Fruit fly (Drosophila melanogaster) whole organism, embryonic: ENCODE measurements around the gene CG34138.

Experiments used
- Abd-B ChIP-seq: fragments of 200-800 bp; sonication (Bioruptor generic); optimal IDR thresholded peaks from 2 replicates; lab custom pipeline; 2018; ENCODE audit warnings: missing biosample characterization, mild to moderate bottlenecking, missing genetic modification characterization, moderate library complexity
- Aef1 ChIP-seq: fragments of 200-800 bp; sonication (Bioruptor generic); IDR thresholded peaks from 3 replicates; pipeline ENCODE4 v1.3.6; 2022; ENCODE audit warnings: missing biosample characterization, missing genetic modification characterization
- B-H2 ChIP-seq: fragments of 200-800 bp; sonication (Bioruptor generic); optimal IDR thresholded peaks from 2 replicates; lab custom pipeline; 2018; ENCODE audit warnings: missing biosample characterization, mild to moderate bottlenecking, missing genetic modification characterization
- BEAF-32 ChIP-seq: fragments of 200-800 bp; sonication (Bioruptor generic); optimal IDR thresholded peaks from 3 replicates; lab custom pipeline; 2017; ENCODE audit warnings: missing biosample characterization, missing genetic modification characterization, mild to moderate bottlenecking, moderate library complexity, missing genetic modification reagents
- Bdp1 ChIP-seq: fragments of 200-800 bp; sonication (Bioruptor generic); optimal IDR thresholded peaks from 3 replicates; lab custom pipeline; 2016; ENCODE audit warnings: missing biosample characterization, missing genetic modification characterization
- CG10654 ChIP-seq: fragments of 200-800 bp; sonication (Bioruptor generic); optimal IDR thresholded peaks from 2 replicates; lab custom pipeline; 2016; ENCODE audit warnings: missing biosample characterization, missing genetic modification characterization
- CG11085 ChIP-seq: fragments of 200-800 bp; sonication (Bioruptor generic); IDR thresholded peaks from 2 replicates; pipeline ENCODE4 v1.3.6; 2022; ENCODE audit warnings: missing biosample characterization, missing genetic modification characterization
- CG11723 ChIP-seq: fragments of 200-800 bp; sonication (Bioruptor generic); optimal IDR thresholded peaks from 2 replicates; lab custom pipeline; 2017; ENCODE audit warnings: missing biosample characterization, mild to moderate bottlenecking, missing genetic modification characterization
- CG12104 ChIP-seq: fragments of 200-800 bp; sonication (Bioruptor generic); optimal IDR thresholded peaks from 3 replicates; lab custom pipeline; 2016; ENCODE audit warnings: missing biosample characterization, missing genetic modification characterization
- CG12299 ChIP-seq: fragments of 200-800 bp; sonication (Bioruptor generic); optimal IDR thresholded peaks from 2 replicates; lab custom pipeline; 2018; ENCODE audit warnings: missing biosample characterization, mild to moderate bottlenecking, missing genetic modification characterization
- CG12659 ChIP-seq: fragments of 200-800 bp; sonication (Bioruptor generic); optimal IDR thresholded peaks from 3 replicates; lab custom pipeline; 2017; ENCODE audit warnings: mild to moderate bottlenecking, missing biosample characterization, missing genetic modification reagents, missing genetic modification characterization
- CG1603 ChIP-seq: fragments of 200-800 bp; sonication (Bioruptor generic); optimal IDR thresholded peaks from 2 replicates; lab custom pipeline; 2019; ENCODE audit warnings: missing biosample characterization, mild to moderate bottlenecking, missing genetic modification characterization, moderate library complexity
- CG18619 ChIP-seq: fragments of 200-800 bp; sonication (Bioruptor generic); optimal IDR thresholded peaks from 3 replicates; lab custom pipeline; 2017; ENCODE audit warnings: missing biosample characterization, mild to moderate bottlenecking, missing genetic modification characterization
- CG2199 ChIP-seq: fragments of 200-800 bp; sonication (Bioruptor generic); IDR thresholded peaks from 3 replicates; pipeline ENCODE4 v1.3.6; 2022; ENCODE audit warnings: missing biosample characterization, missing genetic modification characterization
- CG2202 ChIP-seq: fragments of 200-800 bp; sonication (Bioruptor generic); optimal IDR thresholded peaks from 2 replicates; lab custom pipeline; 2018; ENCODE audit warnings: missing biosample characterization, mild to moderate bottlenecking, missing genetic modification characterization
- CG30403 ChIP-seq: fragments of 200-800 bp; sonication (Bioruptor generic); optimal IDR thresholded peaks from 3 replicates; lab custom pipeline; 2016; ENCODE audit warnings: missing biosample characterization, missing genetic modification characterization
- CG3407 ChIP-seq: fragments of 200-800 bp; sonication (Bioruptor generic); optimal IDR thresholded peaks from 2 replicates; lab custom pipeline; 2018; ENCODE audit warnings: missing biosample characterization, mild to moderate bottlenecking, missing genetic modification characterization
- CG34422 ChIP-seq: fragments of 200-800 bp; sonication (Bioruptor generic); IDR thresholded peaks from 3 replicates; pipeline ENCODE4 v1.3.6; 2022; ENCODE audit warnings: missing biosample characterization, missing genetic modification characterization
- CG6254 ChIP-seq: fragments of 200-800 bp; sonication (Bioruptor generic); optimal IDR thresholded peaks from 3 replicates; lab custom pipeline; 2017; ENCODE audit warnings: mild to moderate bottlenecking, missing biosample characterization, missing genetic modification reagents, missing genetic modification characterization
- CG7271 ChIP-seq: fragments of 200-800 bp; sonication (Bioruptor generic); optimal IDR thresholded peaks from 2 replicates; lab custom pipeline; 2018; ENCODE audit warnings: missing biosample characterization, mild to moderate bottlenecking, missing genetic modification characterization, moderate library complexity
- CG7357 ChIP-seq: fragments of 200-800 bp; sonication (Bioruptor generic); IDR thresholded peaks from 3 replicates; pipeline ENCODE4 v1.3.6; 2022; ENCODE audit warnings: missing biosample characterization, missing genetic modification characterization
- CG8478 ChIP-seq: fragments of >200 bp; optimal IDR thresholded peaks from 2 replicates; lab custom pipeline; 2018
- CG9817 ChIP-seq: fragments of 200-800 bp; sonication (Bioruptor generic); optimal IDR thresholded peaks from 2 replicates; lab custom pipeline; 2018; ENCODE audit warnings: missing biosample characterization, mild to moderate bottlenecking, missing genetic modification characterization, moderate library complexity
- CG9876 ChIP-seq: fragments of 200-800 bp; sonication (Bioruptor generic); optimal IDR thresholded peaks from 2 replicates; lab custom pipeline; 2016; ENCODE audit warnings: missing biosample characterization, missing genetic modification characterization
- D19A ChIP-seq: fragments of 200-800 bp; optimal IDR thresholded peaks from 3 replicates; lab custom pipeline; 2019; ENCODE audit warnings: missing biosample characterization, mild to moderate bottlenecking, missing genetic modification characterization, moderate library complexity
- D19B ChIP-seq: fragments of 200-800 bp; sonication (Bioruptor generic); optimal IDR thresholded peaks from 2 replicates; lab custom pipeline; 2017; ENCODE audit warnings: missing biosample characterization, mild to moderate bottlenecking, missing genetic modification characterization
- Dip3 ChIP-seq: fragments of 200-800 bp; sonication (Bioruptor generic); optimal IDR thresholded peaks from 3 replicates; lab custom pipeline; 2016; ENCODE audit warnings: missing biosample characterization, missing genetic modification characterization
- E2f2 ChIP-seq: fragments of 200-800 bp; sonication (Bioruptor generic); IDR thresholded peaks from 2 replicates; pipeline ENCODE4 v1.3.6; 2022; ENCODE audit warnings: missing biosample characterization, missing genetic modification characterization
- ERR ChIP-seq: fragments of 200-800 bp; sonication (Bioruptor generic); optimal IDR thresholded peaks from 2 replicates; lab custom pipeline; 2016; ENCODE audit warnings: missing biosample characterization, missing genetic modification characterization
- Ets97D ChIP-seq: fragments of 200-800 bp; sonication (Bioruptor generic); optimal IDR thresholded peaks from 3 replicates; lab custom pipeline; 2016; ENCODE audit warnings: missing biosample characterization, missing genetic modification characterization
- Fer3 ChIP-seq: fragments of 200-800 bp; sonication (Bioruptor generic); optimal IDR thresholded peaks from 2 replicates; lab custom pipeline; 2018; ENCODE audit warnings: missing biosample characterization, mild to moderate bottlenecking, missing genetic modification characterization, moderate library complexity
- HLH54F ChIP-seq: fragments of 200-800 bp; sonication (Bioruptor generic); optimal IDR thresholded peaks from 3 replicates; lab custom pipeline; 2016; ENCODE audit warnings: missing biosample characterization, missing genetic modification characterization
- Mad ChIP-seq: fragments of 200-800 bp; sonication (Bioruptor generic); optimal IDR thresholded peaks from 2 replicates; lab custom pipeline; 2016; ENCODE audit warnings: missing biosample characterization, missing genetic modification characterization
- Med ChIP-seq: fragments of 200-800 bp; sonication (Bioruptor generic); peaks from one replicate; lab custom pipeline; 2016; ENCODE audit warnings: missing biosample characterization, missing genetic modification characterization, mild to moderate bottlenecking, inconsistent platforms, moderate library complexity
- Mes4 ChIP-seq: fragments of 200-800 bp; sonication (Bioruptor generic); optimal IDR thresholded peaks from 2 replicates; lab custom pipeline; 2016; ENCODE audit warnings: missing biosample characterization, missing genetic modification characterization
- Six4 ChIP-seq: fragments of 200-800 bp; sonication (Bioruptor generic); optimal IDR thresholded peaks from 2 replicates; lab custom pipeline; 2016; ENCODE audit warnings: missing biosample characterization, missing genetic modification characterization
- Tbp ChIP-seq: fragments of >200 bp; optimal IDR thresholded peaks from 2 replicates; lab custom pipeline; 2018; ENCODE audit warnings: missing biosample characterization, missing genetic modification characterization
- cad ChIP-seq: fragments of >200 bp; optimal IDR thresholded peaks from 2 replicates; lab custom pipeline; 2017; ENCODE audit warnings: missing biosample characterization, missing genetic modification characterization
- caup ChIP-seq: fragments of 200-800 bp; sonication (Bioruptor generic); optimal IDR thresholded peaks from 3 replicates; lab custom pipeline; 2017; ENCODE audit warnings: missing biosample characterization, mild to moderate bottlenecking, missing genetic modification characterization, moderate library complexity; ENCODE audit not compliant: severe bottlenecking
- da ChIP-seq: fragments of 200-800 bp; sonication (Bioruptor generic); optimal IDR thresholded peaks from 2 replicates; lab custom pipeline; 2016; ENCODE audit warnings: missing biosample characterization, missing genetic modification characterization
- en ChIP-seq: fragments of 200-800 bp; sonication (Bioruptor generic); optimal IDR thresholded peaks from 2 replicates; lab custom pipeline; 2016; ENCODE audit warnings: missing biosample characterization, missing genetic modification characterization
- gce ChIP-seq: fragments of 200-800 bp; sonication (Bioruptor generic); IDR thresholded peaks from 3 replicates; pipeline ENCODE4 v1.3.6; 2022; ENCODE audit warnings: missing biosample characterization, missing genetic modification characterization
- hb ChIP-seq: fragments of 200-800 bp; sonication (Bioruptor generic); IDR thresholded peaks from 3 replicates; pipeline ENCODE4 v1.3.6; 2022; ENCODE audit warnings: missing biosample characterization, missing genetic modification characterization; ENCODE audit not compliant: partially characterized antibody
- p53 ChIP-seq: fragments of 200-800 bp; sonication (Bioruptor generic); optimal IDR thresholded peaks from 2 replicates; lab custom pipeline; 2016; ENCODE audit warnings: missing biosample characterization, missing genetic modification characterization
- slou ChIP-seq: fragments of 200-800 bp; sonication (Bioruptor generic); optimal IDR thresholded peaks from 3 replicates; lab custom pipeline; 2016; ENCODE audit warnings: missing biosample characterization, missing genetic modification characterization
- tna ChIP-seq: fragments of 200-800 bp; sonication (Bioruptor generic); IDR thresholded peaks from 2 replicates; pipeline ENCODE4 v1.3.6; 2022; ENCODE audit warnings: missing biosample characterization, missing genetic modification characterization; ENCODE audit not compliant: partially characterized antibody
- trh ChIP-seq: fragments of 200-800 bp; sonication (Bioruptor generic); optimal IDR thresholded peaks from 2 replicates; lab custom pipeline; 2016; ENCODE audit warnings: missing biosample characterization, missing genetic modification characterization
- vvl ChIP-seq: fragments of 200-800 bp; sonication (Bioruptor generic); IDR thresholded peaks from 2 replicates; pipeline ENCODE4 v1.3.6; 2022; ENCODE audit warnings: missing biosample characterization, missing genetic modification characterization
- wdn ChIP-seq: fragments of 200-800 bp; sonication (Bioruptor generic); IDR thresholded peaks from 2 replicates; pipeline ENCODE4 v1.3.6; 2022; ENCODE audit warnings: missing biosample characterization, missing genetic modification characterization
- z ChIP-seq: fragments of 200-800 bp; sonication (Bioruptor generic); IDR thresholded peaks from 3 replicates; pipeline ENCODE4 v1.3.6; 2022; ENCODE audit warnings: missing biosample characterization, missing genetic modification characterization

CG34138 gene

DNA sequence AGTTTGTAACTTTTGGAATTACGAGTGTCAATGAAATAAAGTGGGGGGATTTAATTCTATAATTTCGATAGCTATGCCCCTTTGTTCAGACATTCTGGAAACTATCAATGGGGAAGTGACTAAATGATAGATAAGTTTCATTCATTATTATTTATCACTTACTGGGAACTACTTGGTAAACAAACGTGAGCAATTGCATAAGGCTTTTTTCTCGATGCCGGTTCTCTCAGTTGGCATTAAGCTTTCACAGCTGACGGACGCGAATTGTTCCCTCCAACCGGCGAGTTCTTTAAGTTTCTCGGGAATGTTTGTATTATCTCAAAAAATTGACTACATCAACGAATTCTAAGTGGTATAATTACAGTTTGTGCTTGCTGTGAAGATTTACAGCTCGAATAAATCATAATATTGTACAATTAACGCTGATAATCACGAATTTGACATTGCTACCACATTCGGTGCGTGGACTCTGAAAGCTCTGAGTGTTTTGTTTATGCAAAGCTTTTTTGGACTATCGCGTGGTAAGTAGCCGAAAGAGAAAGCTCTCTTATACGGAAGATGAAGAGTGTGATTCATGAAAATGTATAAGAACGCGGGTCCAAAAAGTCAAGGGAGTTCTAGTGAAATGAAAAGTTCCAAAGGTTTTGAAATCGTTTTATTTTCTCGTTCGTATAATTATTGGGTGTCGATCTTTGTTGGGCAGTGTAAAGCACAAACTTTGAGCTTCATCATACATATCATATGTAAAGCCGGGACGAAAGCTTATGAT lies 36.7 kb downstream of the CG34138 start, which contains the start of gene Naam (continued):
- no peak for TF ChIP-seq hb
- TF ChIP-seq BEAF-32 (GFP tag; lab: Kevin White, UChicago) = peak; percentile 1
- peak; percentile 22 for TF ChIP-seq CG12299 (tag; lab: Kevin White, UChicago)
- peak; percentile 55 for TF ChIP-seq CG9817 (tag; lab: Kevin White, UChicago)
- TF ChIP-seq da (GFP tag; lab: Kevin White, UChicago) = peak; percentile 41
- TF ChIP-seq Aef1 = peak; percentile 56
- TF ChIP-seq B-H2 = peak; percentile 79
- peak; percentile 66 for TF ChIP-seq en (GFP tag; lab: Kevin White, UChicago)
- TF ChIP-seq wdn = peak; percentile 43; the same call in 1 of the 2 replicates
- no peak for TF ChIP-seq cad (GFP tag; lab: Kevin White, UChicago)
- TF ChIP-seq CG2202 (tag; lab: Kevin White, UChicago) = no peak
- TF ChIP-seq CG6254 = peak; percentile 7
- TF ChIP-seq CG11085 (GFP tag; lab: Robert Waterston, UW) = peak; percentile 62; the same call in 1 of the 2 replicates
- peak; percentile 50 for TF ChIP-seq D19A (tag; lab: Kevin White, UChicago)
- peak; percentile 61 for TF ChIP-seq Mes4 (GFP tag; lab: Kevin White, UChicago)
- TF ChIP-seq CG8478 (lab: Kevin White, UChicago) = no peak
- TF ChIP-seq CG7357 = 0 out of 3 replicates have a peak, but pooled peaks have one; percentile 41
- TF ChIP-seq slou (GFP tag; lab: Kevin White, UChicago) = no peak
- peak; percentile 69; the same call in 2 of the 3 replicates for TF ChIP-seq CG34422
- peak; percentile 35 for TF ChIP-seq CG12104 (GFP tag; lab: Kevin White, UChicago)
- TF ChIP-seq Abd-B (GFP tag; lab: Kevin White, UChicago) = no peak
- TF ChIP-seq Six4 (GFP tag; lab: Kevin White, UChicago) = peak; percentile 71
- TF ChIP-seq CG18619 (GFP tag; lab: Kevin White, UChicago) = peak; percentile 74
- TF ChIP-seq HLH54F (GFP tag; lab: Kevin White, UChicago) = peak; percentile 80
- peak; percentile 51 for TF ChIP-seq Mad (GFP tag; lab: Kevin White, UChicago)
- peak; percentile 63 for TF ChIP-seq D19B (GFP tag; lab: Kevin White, UChicago)
- TF ChIP-seq tna = no peak
- TF ChIP-seq Med = peak; percentile 98
- no peak for TF ChIP-seq z (GFP tag; lab: Robert Waterston, UW)
- TF ChIP-seq p53 = peak; percentile 55
- TF ChIP-seq CG1603 (tag; lab: Kevin White, UChicago) = peak; percentile 74
- TF ChIP-seq Ets97D = peak; percentile 47
- no peak for TF ChIP-seq Bdp1 (GFP tag; lab: Kevin White, UChicago)
- peak; percentile 54 for TF ChIP-seq CG10654
- peak; percentile 76 for TF ChIP-seq Fer3 (tag; lab: Kevin White, UChicago)
- TF ChIP-seq CG2199 (GFP tag; lab: Robert Waterston, UW) = no peak
- peak; percentile 57; the same call in 1 of the 2 replicates for TF ChIP-seq E2f2 (GFP tag; lab: Robert Waterston, UW)
- TF ChIP-seq Dip3 (GFP tag; lab: Kevin White, UChicago) = peak; percentile 77
- TF ChIP-seq CG12659 (GFP tag; lab: Kevin White, UChicago) = peak; percentile 76
- peak; percentile 78 for TF ChIP-seq ERR
- TF ChIP-seq CG9876 (GFP tag; lab: Kevin White, UChicago) = peak; percentile 32
- peak; percentile 94 for TF ChIP-seq vvl
- TF ChIP-seq CG7271 = no peak
- TF ChIP-seq Tbp (GFP tag; lab: Kevin White, UChicago) = no peak
- TF ChIP-seq CG3407 (GFP tag; lab: Kevin White, UChicago) = peak; percentile 14
- peak; percentile 50 for TF ChIP-seq CG11723
- TF ChIP-seq caup (GFP tag; lab: Kevin White, UChicago) = peak; percentile 83
- peak; percentile 54; the same call in 1 of the 3 replicates for TF ChIP-seq gce
- no peak for TF ChIP-seq trh (GFP tag; lab: Kevin White, UChicago)
- TF ChIP-seq CG30403 = peak; percentile 82
